Comparison of ENCODE assay signal across 1 fruit fly cellular context in the genomic region with DNA sequence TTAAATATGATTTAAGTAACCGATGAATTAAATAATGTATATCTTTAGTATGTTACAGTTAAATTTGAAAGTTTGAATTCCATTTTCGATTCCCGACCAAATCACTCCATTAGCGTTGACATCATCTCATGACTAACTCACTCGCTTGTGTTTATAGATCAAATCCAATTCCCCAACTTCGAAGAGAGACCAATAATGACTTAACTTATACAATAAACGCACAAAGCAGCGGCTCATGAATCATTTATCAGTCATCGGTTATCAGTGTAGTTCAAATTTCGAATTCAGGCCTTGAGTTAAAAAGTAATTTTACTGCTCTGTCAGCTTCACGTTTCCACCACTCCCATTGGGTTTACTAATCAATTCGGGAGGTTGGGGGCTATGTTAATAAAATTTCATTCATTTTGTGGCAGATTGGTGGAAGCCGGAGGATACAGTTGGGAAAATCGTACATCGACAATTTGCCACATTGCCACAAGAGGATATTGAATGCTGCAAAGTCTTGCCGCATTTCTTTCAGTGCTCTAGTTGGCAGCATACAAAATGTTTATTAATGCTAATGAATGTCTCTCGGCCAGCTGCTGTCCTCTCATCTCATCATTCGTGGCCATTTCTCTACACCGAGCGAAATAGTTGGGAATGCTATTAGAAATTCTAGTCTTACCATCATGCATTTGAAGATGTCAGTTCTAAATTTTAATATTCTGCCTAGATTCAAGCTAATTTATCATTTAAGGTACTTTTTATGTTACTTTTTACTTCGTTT.
A peak's percentile ranks its signal among the peaks of the same experiment; 100 is the strongest.
TF ChIP-seq lines count a peak whose summit lies in the region.

No protein-coding gene starts in this region.

TF ChIP-seq in whole organism, embryonic, 481 proteins besides CTCF, POLR2A, EP300 and RAD21 (continued from another document):
- TF ChIP-seq lab (GFP tag; optimal IDR thresholded peaks at IDR 0.05; lab: Kevin White, UChicago) (peak; percentile 13), jigr1 (GFP tag; IDR thresholded peaks at IDR 0.05; lab: Robert Waterston, UW) (no peak), trh (GFP tag; optimal IDR thresholded peaks at IDR 0.05; lab: Kevin White, UChicago) (peak; percentile 33), Tbp (GFP tag; optimal IDR thresholded peaks at IDR 0.05; lab: Kevin White, UChicago) (no peak), CG9609 (GFP tag; optimal IDR thresholded peaks at IDR 0.05; lab: Kevin White, UChicago) (peak; percentile 38), eve (GFP tag; optimal IDR thresholded peaks at IDR 0.05; lab: Kevin White, UChicago) (peak in 1 of 2 experiments; percentile 35), CG17361 (GFP tag; IDR thresholded peaks at IDR 0.05; lab: Robert Waterston, UW) (peak; percentile 48; the same call in 2 of the 3 replicates), CG12942 (GFP tag; optimal IDR thresholded peaks at IDR 0.05; lab: Kevin White, UChicago) (no peak), CG12219 (GFP tag; optimal IDR thresholded peaks at IDR 0.05; lab: Kevin White, UChicago) (no peak), sob (GFP tag; IDR thresholded peaks at IDR 0.05; lab: Robert Waterston, UW) (no peak), CG32772 (GFP tag; IDR thresholded peaks at IDR 0.05; lab: Robert Waterston, UW) (no peak; the same call in 1 of the 2 replicates), Asciz (GFP tag; optimal IDR thresholded peaks at IDR 0.05; lab: Kevin White, UChicago) (peak; percentile 41), Ssrp (tag; optimal IDR thresholded peaks at IDR 0.05; lab: Kevin White, UChicago) (peak; percentile 10), HLHmδ (GFP tag; optimal IDR thresholded peaks at IDR 0.05; lab: Kevin White, UChicago) (no peak), CG4424 (GFP tag; optimal IDR thresholded peaks at IDR 0.05; lab: Kevin White, UChicago) (peak; percentile 53), exex (tag; optimal IDR thresholded peaks at IDR 0.05; lab: Kevin White, UChicago) (no peak), CG18599 (GFP tag; optimal IDR thresholded peaks at IDR 0.05; lab: Kevin White, UChicago) (peak; percentile 13), ato (GFP tag; IDR thresholded peaks at IDR 0.05; lab: Robert Waterston, UW; ENCODE audit: partially characterized antibody) (no peak), Chrac-16 (GFP tag; optimal IDR thresholded peaks at IDR 0.05; lab: Kevin White, UChicago) (peak; percentile 8), nau (GFP tag; optimal IDR thresholded peaks at IDR 0.05; lab: Kevin White, UChicago) (peak; percentile 31), ro (GFP tag; IDR thresholded peaks at IDR 0.05; lab: Robert Waterston, UW) (no peak), fd96Cb (tag; optimal IDR thresholded peaks at IDR 0.05; lab: Kevin White, UChicago) (peak; percentile 49), Atf-2 (GFP tag; optimal IDR thresholded peaks at IDR 0.05; lab: Kevin White, UChicago) (peak; percentile 1), pho (GFP tag; optimal IDR thresholded peaks at IDR 0.05; lab: Kevin White, UChicago) (no peak), Ets65A (GFP tag; lab: Kevin White, UChicago) (no peak), jumu (GFP tag; optimal IDR thresholded peaks at IDR 0.05; lab: Kevin White, UChicago) (no peak), seq (GFP tag; IDR thresholded peaks at IDR 0.05; lab: Robert Waterston, UW) (peak; percentile 46; the same call in 1 of the 2 replicates), vnd (GFP tag; IDR thresholded peaks at IDR 0.05; lab: Robert Waterston, UW; ENCODE audit: partially characterized antibody) (no peak), oc (tag; optimal IDR thresholded peaks at IDR 0.05; lab: Kevin White, UChicago) (no peak), lmd (GFP tag; IDR thresholded peaks at IDR 0.05; lab: Robert Waterston, UW) (peak; percentile 29; the same call in 1 of the 2 replicates), CG11247 (GFP tag; IDR thresholded peaks at IDR 0.05; lab: Robert Waterston, UW) (no peak), odd (GFP tag; optimal IDR thresholded peaks at IDR 0.05; lab: Kevin White, UChicago) (no peak), CG3281 (GFP tag; optimal IDR thresholded peaks at IDR 0.05; lab: Kevin White, UChicago) (peak; percentile 5), CG15011 (GFP tag; optimal IDR thresholded peaks at IDR 0.05; lab: Kevin White, UChicago) (no peak), sna (GFP tag; IDR thresholded peaks at IDR 0.05; lab: Robert Waterston, UW; ENCODE audit: partially characterized antibody) (no peak), CG1024 (GFP tag; IDR thresholded peaks at IDR 0.05; lab: Robert Waterston, UW) (no peak), lola (GFP tag; optimal IDR thresholded peaks at IDR 0.05; lab: Kevin White, UChicago) (peak in 1 of 3 experiments; percentile 15), E2f1 (GFP tag; IDR thresholded peaks at IDR 0.05; lab: Robert Waterston, UW) (no peak), peb (GFP tag; IDR thresholded peaks at IDR 0.05; lab: Robert Waterston, UW) (peak; percentile 11; the same call in 1 of the 2 replicates)
